Worm (Caenorhabditis elegans): Measurements from ENCODE around the gene C27H6.9.

C27H6.9 gene

DNA sequence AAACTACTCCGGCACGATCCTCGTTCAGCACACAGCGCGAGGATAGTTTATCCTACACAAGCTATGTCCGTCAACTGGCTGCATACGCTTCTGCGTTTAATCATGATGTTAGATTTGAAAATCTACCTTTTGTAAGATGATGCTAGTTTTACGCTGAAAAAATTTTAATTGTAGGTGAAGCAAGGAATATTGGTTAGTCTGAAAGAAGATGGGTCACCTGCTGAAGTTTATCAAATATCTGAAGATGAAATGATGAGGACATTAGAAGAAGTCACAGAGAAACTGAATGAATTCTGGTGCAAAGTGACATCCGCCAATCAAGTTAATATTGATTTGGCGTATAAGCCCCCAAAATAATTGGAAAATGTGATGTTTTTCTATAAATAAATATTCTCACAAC, 861 bp downstream of the C27H6.9 start:
- no peak for TF ChIP-seq med-1 (GFP tag; optimal IDR thresholded peaks at IDR 0.05; ENCODE audit: insufficient read depth)

DNA sequence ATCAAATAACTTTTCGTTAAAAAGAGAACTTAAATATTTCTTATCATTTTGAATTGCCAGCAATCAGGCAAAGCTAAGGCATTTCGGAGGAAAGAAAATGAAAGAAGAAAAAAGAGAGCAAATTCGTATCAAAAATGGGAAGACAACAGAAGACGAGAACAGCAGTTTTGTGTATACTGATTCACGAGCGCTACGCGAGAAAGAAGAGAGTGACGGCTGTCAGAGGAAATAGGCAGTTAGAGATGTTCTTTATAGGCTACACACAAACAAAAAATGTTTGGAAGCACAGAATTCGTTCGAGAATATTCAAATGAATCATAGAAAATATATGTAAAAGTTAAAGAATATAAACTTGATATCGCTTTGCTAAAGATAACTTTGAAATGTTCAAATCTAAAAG, 2.2 kb downstream of the C27H6.9 start:
- TF ChIP-seq cog-1 (tag; optimal IDR thresholded peaks at IDR 0.05) (no peak), flt-1 (GFP tag; IDR thresholded peaks at IDR 0.05) (no peak), ref-1 (GFP tag; conservative IDR thresholded peaks at IDR 0.05) (no peak), ztf-29 (GFP tag; IDR thresholded peaks at IDR 0.05) (no peak), tab-1 (GFP tag; IDR thresholded peaks at IDR 0.05) (no peak)

DNA sequence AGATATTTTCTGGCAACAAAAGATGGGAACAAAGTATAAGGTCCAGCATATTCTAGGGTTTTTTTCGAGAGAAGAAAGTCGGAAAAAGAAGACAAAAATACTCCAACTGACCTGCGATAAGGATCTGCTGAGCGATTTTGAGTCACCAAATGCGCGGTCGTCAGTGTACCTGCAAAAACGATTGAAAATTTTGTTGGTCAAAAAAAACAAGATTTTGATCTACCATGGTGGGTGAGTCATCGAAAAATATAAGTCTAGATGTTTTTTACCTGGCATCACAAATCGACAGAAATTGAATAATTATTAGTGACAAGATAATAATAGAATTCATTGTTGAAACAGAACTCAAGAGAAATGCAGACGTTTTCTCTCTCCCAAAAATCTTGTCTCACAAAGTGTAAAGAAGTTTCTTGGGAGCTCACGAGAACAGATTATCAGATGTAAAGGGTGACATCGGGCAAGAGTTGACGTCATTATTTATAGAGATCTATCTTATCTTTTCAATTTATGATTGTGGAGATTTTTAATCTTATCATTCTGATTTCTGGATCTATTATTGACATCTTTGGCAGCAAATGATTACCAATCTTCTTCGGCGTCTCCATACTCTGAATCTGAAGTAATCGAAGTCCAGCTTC, 2.7 kb downstream of the C27H6.9 start:
- TF ChIP-seq med-1 (GFP tag; optimal IDR thresholded peaks at IDR 0.05; ENCODE audit: insufficient read depth) = no peak

- TF ChIP-seq ref-1 (GFP tag; conservative IDR thresholded peaks at IDR 0.05) = no peak
- TF ChIP-seq cog-1 (tag; optimal IDR thresholded peaks at IDR 0.05) = no peak
- TF ChIP-seq klf-2 (GFP tag; conservative IDR thresholded peaks at IDR 0.05) = no peak
- TF ChIP-seq med-1 (GFP tag; optimal IDR thresholded peaks at IDR 0.05; ENCODE audit: insufficient read depth) = no peak
- no peak for TF ChIP-seq ztf-29 (GFP tag; IDR thresholded peaks at IDR 0.05)
- TF ChIP-seq tab-1 (GFP tag; IDR thresholded peaks at IDR 0.05) = no peak
- TF ChIP-seq T22C8.4 (GFP tag; IDR thresholded peaks at IDR 0.05) = no peak
- TF ChIP-seq ztf-23 (GFP tag; IDR thresholded peaks at IDR 0.05) = no peak
- TF ChIP-seq flt-1 (GFP tag; IDR thresholded peaks at IDR 0.05) = no peak
Measured at ce11 chrV:9986177-9986576, 3.5 kb downstream of the C27H6.9 start, which contains the start of gene rmd-2. Gene rmd-2 (minus strand): TSS chrV:9986277.

- TF ChIP-seq flt-1 (GFP tag; IDR thresholded peaks at IDR 0.05) = no peak
- TF ChIP-seq ref-1 (GFP tag; conservative IDR thresholded peaks at IDR 0.05) = no peak
- no peak for TF ChIP-seq klf-2 (GFP tag; conservative IDR thresholded peaks at IDR 0.05)
- no peak for TF ChIP-seq T22C8.4 (GFP tag; IDR thresholded peaks at IDR 0.05)
- TF ChIP-seq cog-1 (tag; optimal IDR thresholded peaks at IDR 0.05) = no peak
- TF ChIP-seq med-1 (GFP tag; optimal IDR thresholded peaks at IDR 0.05; ENCODE audit: insufficient read depth) = no peak
- TF ChIP-seq ztf-23 (GFP tag; IDR thresholded peaks at IDR 0.05) = no peak
- TF ChIP-seq tab-1 (GFP tag; IDR thresholded peaks at IDR 0.05) = no peak
- TF ChIP-seq ztf-29 (GFP tag; IDR thresholded peaks at IDR 0.05) = no peak
Measured at ce11 chrV:9987688-9988087, 5.0 kb downstream of the C27H6.9 start, which contains the start of gene C27H6.8. Gene C27H6.8 (minus strand): TSS chrV:9987788.

ce11 chrV:9991610-9992009, 8.9 kb downstream of the C27H6.9 start, which contains the start of the genes rde-1 and trpp-6:
Gene rde-1 (minus strand): TSS chrV:9991642.
Gene trpp-6 (plus strand): TSS chrV:9991895.
- TF ChIP-seq ref-1 (GFP tag; conservative IDR thresholded peaks at IDR 0.05) (no peak), ztf-29 (GFP tag; IDR thresholded peaks at IDR 0.05) (no peak), tab-1 (GFP tag; IDR thresholded peaks at IDR 0.05) (no peak)

- TF ChIP-seq ztf-29 (GFP tag; IDR thresholded peaks at IDR 0.05) (no peak), cog-1 (tag; optimal IDR thresholded peaks at IDR 0.05) (no peak), med-1 (GFP tag; optimal IDR thresholded peaks at IDR 0.05; ENCODE audit: insufficient read depth) (no peak), klf-2 (GFP tag; conservative IDR thresholded peaks at IDR 0.05) (no peak), T22C8.4 (GFP tag; IDR thresholded peaks at IDR 0.05) (no peak), ztf-23 (GFP tag; IDR thresholded peaks at IDR 0.05) (no peak), flt-1 (GFP tag; IDR thresholded peaks at IDR 0.05) (no peak), tab-1 (GFP tag; IDR thresholded peaks at IDR 0.05) (no peak), ref-1 (GFP tag; conservative IDR thresholded peaks at IDR 0.05) (no peak)
Measured at ce11 chrV:9995791-9996190, 13.1 kb downstream of the C27H6.9 start, which contains the start of gene K08H10.6. Gene K08H10.6 (minus strand): TSS chrV:9995891.

ce11 chrV:10000760-10001159, 18.1 kb downstream of the C27H6.9 start, which contains the start of gene K08H10.10:
Gene K08H10.10 (plus strand): TSS chrV:10001060.
- TF ChIP-seq ref-1 (GFP tag; conservative IDR thresholded peaks at IDR 0.05) = no peak
- TF ChIP-seq flt-1 (GFP tag; IDR thresholded peaks at IDR 0.05) = no peak
- no peak for TF ChIP-seq ztf-29 (GFP tag; IDR thresholded peaks at IDR 0.05)
- TF ChIP-seq ztf-23 (GFP tag; IDR thresholded peaks at IDR 0.05) = no peak
- no peak for TF ChIP-seq cog-1 (tag; optimal IDR thresholded peaks at IDR 0.05)
- no peak for TF ChIP-seq med-1 (GFP tag; optimal IDR thresholded peaks at IDR 0.05; ENCODE audit: insufficient read depth)
- no peak for TF ChIP-seq klf-2 (GFP tag; conservative IDR thresholded peaks at IDR 0.05)
- no peak for TF ChIP-seq T22C8.4 (GFP tag; IDR thresholded peaks at IDR 0.05)

DNA sequence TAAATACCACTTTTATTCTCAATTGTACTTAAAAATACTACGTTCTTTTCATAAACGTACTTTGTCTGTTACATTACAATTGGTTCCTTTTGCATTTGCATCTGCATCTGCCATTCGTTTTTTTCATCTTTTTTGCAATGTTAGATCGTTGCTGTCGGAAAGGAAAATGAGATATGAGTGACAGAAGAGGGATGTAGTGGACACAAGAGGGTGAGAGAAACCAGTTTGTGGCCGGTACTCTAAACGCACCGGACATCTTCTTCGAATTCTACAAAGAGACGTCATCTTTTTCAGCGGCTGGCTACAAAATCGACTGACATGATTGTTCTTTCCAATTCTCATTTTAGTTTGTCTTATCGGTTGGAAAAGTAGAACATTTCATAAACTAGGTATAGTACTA, 20.1 kb downstream of the C27H6.9 start:
- no peak for TF ChIP-seq T22C8.4 (GFP tag; IDR thresholded peaks at IDR 0.05)
- no peak for TF ChIP-seq ztf-23 (GFP tag; IDR thresholded peaks at IDR 0.05)
- TF ChIP-seq tab-1 (GFP tag; IDR thresholded peaks at IDR 0.05) = no peak

DNA sequence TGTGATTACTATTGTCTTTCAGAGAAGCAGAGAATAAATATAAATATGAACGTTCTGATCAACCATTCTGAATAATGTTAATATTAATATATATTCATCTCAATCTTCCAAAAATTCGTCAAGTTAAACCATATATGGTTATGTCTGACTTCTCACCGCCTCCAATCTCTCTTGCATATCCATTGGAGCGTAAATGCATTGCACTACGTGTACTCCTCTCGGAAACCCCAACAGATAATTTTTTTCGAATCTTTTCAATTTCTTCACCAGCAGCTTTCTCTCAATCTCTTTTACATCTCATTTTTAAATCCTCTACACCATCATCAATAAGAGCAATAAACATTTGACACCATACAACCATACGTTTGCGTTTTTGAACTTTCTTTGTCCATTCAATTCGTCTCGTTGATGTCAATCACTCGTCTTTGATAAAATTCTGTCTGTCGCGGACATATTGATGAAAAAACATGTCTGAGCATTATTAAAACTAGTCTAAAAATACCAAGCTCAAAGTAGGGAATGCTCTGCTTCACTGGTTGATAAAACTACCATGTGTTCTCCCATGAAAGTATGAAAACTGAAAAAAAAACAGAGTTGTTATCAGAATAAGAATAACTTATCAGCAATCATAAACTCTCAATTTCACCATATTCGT, 20.8 kb downstream of the C27H6.9 start:
- TF ChIP-seq ztf-23 (GFP tag; IDR thresholded peaks at IDR 0.05) (0 out of 2 replicates have a peak, but pooled peaks have one; percentile 21), cog-1 (tag; optimal IDR thresholded peaks at IDR 0.05) (no peak)

Measured in whole organism, midembryonic.